Worm (Caenorhabditis elegans): ENCODE measurements around the gene R144.10.

ce11 chrIII:5002231-5002630 lies at the start of gene R144.10:
- TF ChIP-seq unc-3 (GFP tag; conservative IDR thresholded peaks at IDR 0.05): no peak
- TF ChIP-seq unc-3 (tag; optimal IDR thresholded peaks at IDR 0.05): no peak
- no peak for TF ChIP-seq eyg-1 (tag; optimal IDR thresholded peaks at IDR 0.05)
- TF ChIP-seq elt-2 (tag; optimal IDR thresholded peaks at IDR 0.05): no peak
- TF ChIP-seq ceh-9 (tag; optimal IDR thresholded peaks at IDR 0.05): no peak
- TF ChIP-seq K09A11.1 (tag; optimal IDR thresholded peaks at IDR 0.05; ENCODE audit: insufficient read depth): no peak
- no peak for TF ChIP-seq ceh-30 (tag; optimal IDR thresholded peaks at IDR 0.05)
- TF ChIP-seq ceh-34 (tag; optimal IDR thresholded peaks at IDR 0.05): no peak
- no peak for TF ChIP-seq pha-2 (tag; optimal IDR thresholded peaks at IDR 0.05)
- TF ChIP-seq pqm-1 (tag; optimal IDR thresholded peaks at IDR 0.05): no peak

Measured in whole organism, late embryonic.